Fruit fly (Drosophila melanogaster) whole organism, adult: Measurements from ENCODE around the gene PIG-T.

ENCODE experiments used
- CG11617 ChIP-seq: fragments of 200-800 bp; sonication (Bioruptor generic); optimal IDR thresholded peaks from 2 replicates; lab custom pipeline; 2017; ENCODE audit warnings: mild to moderate bottlenecking, missing biosample characterization, missing genetic modification reagents, missing genetic modification characterization
- CG12768 ChIP-seq: fragments of 200-800 bp; sonication (Bioruptor generic); optimal IDR thresholded peaks from 2 replicates; lab custom pipeline; 2017; ENCODE audit warnings: missing biosample characterization, missing genetic modification characterization, mild to moderate bottlenecking, moderate library complexity, missing genetic modification reagents
- CG14711 ChIP-seq: fragments of 200-800 bp; sonication (Bioruptor generic); optimal IDR thresholded peaks from 2 replicates; lab custom pipeline; 2018; ENCODE audit warnings: missing biosample characterization, mild to moderate bottlenecking, missing genetic modification characterization, moderate library complexity
- CG1620 ChIP-seq: fragments of 200-800 bp; sonication (Bioruptor generic); optimal IDR thresholded peaks from 2 replicates; lab custom pipeline; 2016; ENCODE audit warnings: missing biosample characterization, missing genetic modification characterization
- CG33017 ChIP-seq: fragments of 200-800 bp; sonication (Bioruptor generic); optimal IDR thresholded peaks from 2 replicates; lab custom pipeline; 2018; ENCODE audit warnings: missing biosample characterization, mild to moderate bottlenecking, missing genetic modification characterization, moderate library complexity
- CG5204 ChIP-seq: fragments of 200-800 bp; sonication (Bioruptor generic); optimal IDR thresholded peaks from 2 replicates; lab custom pipeline; 2016; ENCODE audit warnings: missing biosample characterization, missing genetic modification characterization
- CG7045 ChIP-seq: fragments of 200-800 bp; sonication (Bioruptor generic); optimal IDR thresholded peaks from 2 replicates; lab custom pipeline; 2017; ENCODE audit warnings: missing biosample characterization, mild to moderate bottlenecking, missing genetic modification characterization
- CG7101 ChIP-seq: fragments of 200-800 bp; sonication (Bioruptor generic); optimal IDR thresholded peaks from 2 replicates; lab custom pipeline; 2018; ENCODE audit warnings: missing biosample characterization, mild to moderate bottlenecking, missing genetic modification characterization, moderate library complexity
- Clk ChIP-seq: fragments of 200-800 bp; sonication (Bioruptor generic); optimal IDR thresholded peaks from 2 replicates; lab custom pipeline; 2017; ENCODE audit warnings: missing biosample characterization, missing genetic modification characterization
- Crg-1 ChIP-seq: fragments of 200-800 bp; sonication (Bioruptor generic); optimal IDR thresholded peaks from 2 replicates; lab custom pipeline; 2016; ENCODE audit warnings: missing biosample characterization, missing genetic modification characterization
- Hr96 ChIP-seq: fragments of 200-800 bp; sonication (Bioruptor generic); optimal IDR thresholded peaks from 2 replicates; lab custom pipeline; 2016; ENCODE audit warnings: missing biosample characterization, missing genetic modification characterization
- Mnt ChIP-seq: fragments of 200-800 bp; sonication (Bioruptor generic); optimal IDR thresholded peaks from 2 replicates; lab custom pipeline; 2016; ENCODE audit warnings: missing biosample characterization, mild to moderate bottlenecking, missing genetic modification characterization
- bab1 ChIP-seq: fragments of 200-800 bp; sonication (Bioruptor generic); optimal IDR thresholded peaks from 3 replicates; lab custom pipeline; 2019; ENCODE audit warnings: missing biosample characterization, mild to moderate bottlenecking, missing genetic modification characterization, moderate library complexity
- cic ChIP-seq: fragments of 200-800 bp; sonication (Bioruptor generic); optimal IDR thresholded peaks from 2 replicates; lab custom pipeline; 2017; ENCODE audit warnings: missing biosample characterization, mild to moderate bottlenecking, missing genetic modification characterization, moderate library complexity
- cnc ChIP-seq, 2 experiments: fragments of >200 bp; optimal IDR thresholded peaks; 2 replicates each; lab custom pipeline; 2017
- kay ChIP-seq: fragments of 200-800 bp; sonication (Bioruptor generic); peaks from one replicate; lab custom pipeline; 2016; ENCODE audit warnings: missing biosample characterization, missing genetic modification characterization, borderline replicate concordance
- ovo ChIP-seq: fragments of 200-800 bp; sonication (Bioruptor generic); optimal IDR thresholded peaks from 2 replicates; lab custom pipeline; 2016; ENCODE audit warnings: missing biosample characterization, missing genetic modification characterization
- pad ChIP-seq: fragments of 200-800 bp; sonication (Bioruptor generic); optimal IDR thresholded peaks from 3 replicates; lab custom pipeline; 2017; ENCODE audit warnings: missing biosample characterization, missing genetic modification characterization, mild to moderate bottlenecking, moderate library complexity, missing genetic modification reagents
- tj ChIP-seq: fragments of 200-800 bp; sonication (Bioruptor generic); optimal IDR thresholded peaks from 3 replicates; lab custom pipeline; 2017; ENCODE audit warnings: missing biosample characterization, mild to moderate bottlenecking, missing genetic modification characterization, moderate library complexity
- toe ChIP-seq: fragments of 200-800 bp; sonication (Bioruptor generic); optimal IDR thresholded peaks from 2 replicates; lab custom pipeline; 2016; ENCODE audit warnings: missing biosample characterization, missing genetic modification characterization

The PIG-T gene

DNA sequence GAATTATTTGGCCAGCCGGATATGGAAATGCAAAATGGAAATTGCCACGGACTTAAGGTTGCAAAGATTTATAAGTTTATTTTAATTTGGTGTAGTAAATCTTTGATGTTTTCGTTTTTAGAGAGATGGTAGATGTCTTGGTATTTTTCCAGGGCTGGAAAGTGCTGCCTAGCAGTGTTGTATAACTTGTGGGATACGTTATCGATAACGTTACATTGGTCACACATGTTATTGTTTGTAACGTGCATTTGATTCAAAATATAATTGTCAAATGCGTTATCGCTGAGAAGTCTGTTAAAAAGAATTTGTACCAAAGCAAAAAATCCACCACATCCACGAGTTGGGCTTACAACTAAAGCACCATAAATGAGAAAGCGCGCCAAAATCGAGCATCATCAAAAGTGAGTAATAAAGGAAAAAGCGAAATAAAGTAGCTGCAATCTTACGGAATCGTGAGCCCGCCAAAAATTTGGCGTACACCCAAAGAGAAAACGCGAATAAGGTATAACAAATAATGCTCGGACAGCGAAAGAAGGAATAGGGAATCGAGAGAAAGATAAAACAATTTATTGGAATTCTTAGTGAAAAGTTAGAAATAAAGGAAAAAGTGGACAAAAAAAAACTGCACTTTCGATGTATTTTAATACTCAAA lies at the start of gene PIG-T:
TSS of gene PIG-T (minus strand) at position 140 of the 652 bp plus-strand sequence.
- TF ChIP-seq CG14711 (tag; lab: Kevin White, UChicago), result no peak
- TF ChIP-seq Mnt (GFP tag; lab: Kevin White, UChicago), result peak; percentile 82
- TF ChIP-seq toe (GFP tag; lab: Kevin White, UChicago), result no peak
- TF ChIP-seq CG7045 (GFP tag; lab: Kevin White, UChicago), result no peak
- TF ChIP-seq pad, result peak; percentile 44
- peak; percentile 26 for TF ChIP-seq Crg-1 (GFP tag; lab: Kevin White, UChicago)
- TF ChIP-seq CG7101 (tag; lab: Kevin White, UChicago), result peak; percentile 59
- TF ChIP-seq CG33017 (tag; lab: Kevin White, UChicago), result no peak
- TF ChIP-seq CG5204 (GFP tag; lab: Kevin White, UChicago), result no peak
- peak; percentile 14 for TF ChIP-seq CG1620 (GFP tag; lab: Kevin White, UChicago)
- TF ChIP-seq bab1 (GFP tag; lab: Kevin White, UChicago), result no peak
- no peak for TF ChIP-seq cnc (optimal IDR thresholded peaks at IDR 0.05; lab: Kevin White, UChicago)

DNA sequence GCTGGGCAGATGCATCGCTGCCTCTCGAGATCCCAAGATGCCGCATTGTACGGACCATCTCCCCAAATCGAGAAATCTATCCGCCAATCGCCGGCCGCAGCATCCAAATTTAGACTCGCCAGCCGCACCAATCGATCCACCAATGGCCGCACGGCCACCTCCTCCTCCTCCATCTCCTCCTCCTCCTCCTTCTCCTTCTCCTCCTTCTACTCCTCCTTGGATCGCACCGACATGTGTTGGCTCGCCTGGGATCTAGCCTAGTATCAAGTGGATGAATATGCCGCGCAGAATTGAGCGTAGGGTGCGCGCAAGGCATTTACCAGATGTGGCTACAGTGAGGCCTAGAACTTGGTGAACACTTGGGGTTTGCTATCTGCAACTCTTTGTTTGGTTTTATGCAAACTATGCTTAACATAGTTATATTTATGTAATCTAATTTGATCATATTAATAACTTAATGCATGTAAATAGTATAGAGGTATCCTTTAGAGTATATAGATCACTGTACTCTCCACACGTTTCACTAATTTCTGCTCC lies 48.0 kb upstream of the PIG-T start, which contains the start of gene org-1:
TSS of gene org-1 (minus strand) at position 51 of the 537 bp plus-strand sequence.
- no peak for TF ChIP-seq Clk (GFP tag; lab: Kevin White, UChicago)
- no peak for TF ChIP-seq tj (GFP tag; lab: Kevin White, UChicago)
- no peak for TF ChIP-seq cic (GFP tag; lab: Kevin White, UChicago)
- TF ChIP-seq cnc (optimal IDR thresholded peaks at IDR 0.05; lab: Kevin White, UChicago), result no peak
- TF ChIP-seq kay (GFP tag; lab: Kevin White, UChicago), result no peak
- no peak for TF ChIP-seq Hr96 (GFP tag; lab: Kevin White, UChicago)
- TF ChIP-seq bab1 (GFP tag; lab: Kevin White, UChicago), result peak; percentile 82
- TF ChIP-seq CG12768 (GFP tag; lab: Kevin White, UChicago), result no peak
- peak; percentile 55 for TF ChIP-seq CG1620 (GFP tag; lab: Kevin White, UChicago)
- no peak for TF ChIP-seq toe (GFP tag; lab: Kevin White, UChicago)
- TF ChIP-seq CG7045 (GFP tag; lab: Kevin White, UChicago), result no peak
- no peak for TF ChIP-seq ovo (GFP tag; lab: Kevin White, UChicago)
- TF ChIP-seq Mnt (GFP tag; lab: Kevin White, UChicago), result no peak
- no peak for TF ChIP-seq CG33017 (tag; lab: Kevin White, UChicago)
- no peak for TF ChIP-seq CG5204 (GFP tag; lab: Kevin White, UChicago)
- peak; percentile 15 for TF ChIP-seq pad
- no peak for TF ChIP-seq Crg-1 (GFP tag; lab: Kevin White, UChicago)
- TF ChIP-seq CG7101 (tag; lab: Kevin White, UChicago), result peak; percentile 52
- peak; percentile 49 for TF ChIP-seq CG14711 (tag; lab: Kevin White, UChicago)

DNA sequence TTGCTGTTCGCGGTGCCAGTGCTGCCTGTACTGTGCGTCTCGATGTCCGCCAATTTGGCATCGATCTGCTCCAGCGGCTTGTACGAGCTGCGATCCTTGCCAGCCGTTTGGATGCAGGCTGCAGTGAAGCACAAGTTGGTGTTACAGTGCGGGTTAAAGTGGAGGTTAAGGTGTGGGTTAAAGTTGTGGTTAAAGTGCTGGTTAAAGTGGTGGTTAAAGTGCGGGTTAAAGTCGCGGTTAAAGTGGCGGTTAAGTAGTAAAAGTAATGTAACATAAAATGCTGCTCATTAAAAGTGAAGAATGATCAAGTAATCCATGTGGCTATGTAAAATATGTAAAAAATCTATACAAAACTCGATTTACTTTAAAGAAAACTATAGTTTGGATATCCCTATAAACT lies 45.1 kb upstream of the PIG-T start:
- TF ChIP-seq tj (GFP tag; lab: Kevin White, UChicago) (no peak), CG5204 (GFP tag; lab: Kevin White, UChicago) (no peak)

DNA sequence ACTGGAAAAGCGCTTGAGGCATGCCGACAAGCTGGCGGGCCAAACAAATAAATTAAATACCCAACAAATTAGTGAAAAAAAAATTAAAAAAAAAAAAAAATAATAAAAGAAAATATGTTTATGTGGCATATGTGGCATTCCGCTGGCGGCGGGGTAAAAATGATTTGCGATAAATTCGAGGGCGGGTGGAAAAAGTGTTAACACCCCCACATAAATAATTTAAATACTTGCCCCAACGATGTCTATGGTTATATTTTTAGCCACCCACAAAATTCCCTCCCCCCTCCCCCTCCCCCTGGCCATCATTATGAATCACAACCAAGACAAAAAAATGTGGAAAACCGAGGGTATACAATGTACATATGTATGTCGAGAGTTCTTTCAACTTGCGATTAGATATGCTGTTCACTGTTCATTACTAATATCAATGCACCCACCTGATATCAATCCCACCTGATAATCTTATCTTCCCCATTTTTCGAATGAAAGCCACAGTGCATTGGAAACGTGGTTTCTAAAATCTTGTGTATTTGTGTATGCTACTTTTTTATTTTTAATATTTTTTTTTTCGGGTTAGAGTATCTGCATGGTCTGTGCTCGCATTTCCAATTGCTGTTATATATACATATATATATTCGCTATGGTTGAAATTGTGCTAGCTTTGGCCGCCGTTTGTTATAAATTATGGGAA lies 43.3 kb upstream of the PIG-T start:
- no peak for TF ChIP-seq CG11617 (GFP tag; lab: Kevin White, UChicago)

DNA sequence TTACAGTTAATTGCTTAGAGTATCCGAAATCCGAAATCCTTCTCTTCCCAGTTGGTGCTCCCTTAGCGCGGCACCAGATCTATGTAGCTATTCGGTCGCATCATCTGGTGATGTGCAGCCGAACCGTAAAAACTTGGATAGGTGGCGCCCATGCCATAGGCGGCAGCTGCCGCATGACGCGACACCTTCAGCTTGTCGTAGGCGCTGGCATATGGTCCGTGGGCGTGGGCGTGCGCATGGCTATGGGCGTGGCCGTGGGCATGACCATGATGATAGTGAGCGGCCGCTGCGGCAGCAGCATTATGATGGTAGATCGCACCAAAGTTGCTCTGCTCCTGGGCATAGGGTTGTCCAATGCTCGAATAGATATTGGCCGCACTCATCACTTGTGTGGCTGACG lies 41.1 kb upstream of the PIG-T start:
- TF ChIP-seq toe (GFP tag; lab: Kevin White, UChicago) (no peak), Mnt (GFP tag; lab: Kevin White, UChicago) (no peak), Crg-1 (GFP tag; lab: Kevin White, UChicago) (no peak), CG12768 (GFP tag; lab: Kevin White, UChicago) (no peak), Hr96 (GFP tag; lab: Kevin White, UChicago) (no peak), Clk (GFP tag; lab: Kevin White, UChicago) (no peak), CG14711 (tag; lab: Kevin White, UChicago) (no peak), cic (GFP tag; lab: Kevin White, UChicago) (no peak), tj (GFP tag; lab: Kevin White, UChicago) (no peak), CG11617 (GFP tag; lab: Kevin White, UChicago) (no peak), CG1620 (GFP tag; lab: Kevin White, UChicago) (no peak), ovo (GFP tag; lab: Kevin White, UChicago) (no peak), CG5204 (GFP tag; lab: Kevin White, UChicago) (no peak), CG33017 (tag; lab: Kevin White, UChicago) (no peak), kay (GFP tag; lab: Kevin White, UChicago) (no peak), CG7045 (GFP tag; lab: Kevin White, UChicago) (no peak), CG7101 (tag; lab: Kevin White, UChicago) (no peak), cnc (optimal IDR thresholded peaks at IDR 0.05; lab: Kevin White, UChicago) (no peak), bab1 (GFP tag; lab: Kevin White, UChicago) (no peak), pad (no peak)
